Fruit fly (Drosophila melanogaster) whole organism, embryonic: ENCODE data around the gene Art4.
A peak's percentile ranks its signal among the peaks of the same experiment; 100 is the strongest.

Source experiments
- Atf3 ChIP-seq: fragments of 200-800 bp; sonication (Bioruptor generic); optimal IDR thresholded peaks from 3 replicates; lab custom pipeline; 2016; ENCODE audit warnings: missing biosample characterization, missing genetic modification characterization
- Atf6 ChIP-seq: fragments of 200-800 bp; sonication (Bioruptor generic); IDR thresholded peaks from 2 replicates; pipeline ENCODE4 v1.3.6; 2022; ENCODE audit warnings: missing biosample characterization, missing genetic modification characterization
- Bdp1 ChIP-seq: fragments of 200-800 bp; sonication (Bioruptor generic); optimal IDR thresholded peaks from 3 replicates; lab custom pipeline; 2016; ENCODE audit warnings: missing biosample characterization, missing genetic modification characterization
- CG10147 ChIP-seq: fragments of 200-800 bp; sonication (Bioruptor generic); optimal IDR thresholded peaks from 2 replicates; lab custom pipeline; 2019; ENCODE audit warnings: missing biosample characterization, mild to moderate bottlenecking, missing genetic modification characterization, moderate library complexity
- CG12071 ChIP-seq: fragments of 200-800 bp; sonication (Bioruptor generic); optimal IDR thresholded peaks from 3 replicates; lab custom pipeline; 2018; ENCODE audit warnings: missing biosample characterization, mild to moderate bottlenecking, missing genetic modification characterization
- CG13775 ChIP-seq: fragments of 200-800 bp; sonication (Bioruptor generic); optimal IDR thresholded peaks from 3 replicates; lab custom pipeline; 2017; ENCODE audit warnings: missing biosample characterization, mild to moderate bottlenecking, missing genetic modification characterization
- CG1529 ChIP-seq: fragments of 200-800 bp; sonication (Bioruptor generic); optimal IDR thresholded peaks from 3 replicates; lab custom pipeline; 2018; ENCODE audit warnings: missing biosample characterization, missing genetic modification characterization
- CG15696 ChIP-seq: fragments of 200-800 bp; sonication (Bioruptor generic); optimal IDR thresholded peaks from 2 replicates; lab custom pipeline; 2019; ENCODE audit warnings: missing biosample characterization, mild to moderate bottlenecking, missing genetic modification characterization, moderate library complexity
- CG1603 ChIP-seq: fragments of 200-800 bp; sonication (Bioruptor generic); optimal IDR thresholded peaks from 2 replicates; lab custom pipeline; 2019; ENCODE audit warnings: missing biosample characterization, mild to moderate bottlenecking, missing genetic modification characterization, moderate library complexity
- CG17186 ChIP-seq: fragments of 200-800 bp; sonication (Bioruptor generic); optimal IDR thresholded peaks from 3 replicates; lab custom pipeline; 2017; ENCODE audit warnings: missing biosample characterization, missing genetic modification reagents, missing genetic modification characterization
- CG18619 ChIP-seq: fragments of 200-800 bp; sonication (Bioruptor generic); optimal IDR thresholded peaks from 3 replicates; lab custom pipeline; 2017; ENCODE audit warnings: missing biosample characterization, mild to moderate bottlenecking, missing genetic modification characterization
- CG2129 ChIP-seq: fragments of 200-800 bp; sonication (Bioruptor generic); IDR thresholded peaks from 2 replicates; pipeline ENCODE4 v1.3.6; 2022; ENCODE audit warnings: missing biosample characterization, missing genetic modification characterization; ENCODE audit not compliant: partially characterized antibody
- CG2889 ChIP-seq: fragments of 200-800 bp; sonication (Bioruptor generic); IDR thresholded peaks from 3 replicates; pipeline ENCODE4 v1.3.6; 2022; ENCODE audit warnings: missing biosample characterization, missing genetic modification characterization
- CG30431 ChIP-seq: fragments of 200-800 bp; sonication (Bioruptor generic); optimal IDR thresholded peaks from 2 replicates; lab custom pipeline; 2017; ENCODE audit warnings: missing biosample characterization, missing genetic modification characterization
- CG31365 ChIP-seq: fragments of 200-800 bp; sonication (Bioruptor generic); optimal IDR thresholded peaks from 2 replicates; lab custom pipeline; 2018; ENCODE audit warnings: missing biosample characterization, mild to moderate bottlenecking, missing genetic modification characterization
- CG31441 ChIP-seq: fragments of 200-800 bp; sonication (Bioruptor generic); IDR thresholded peaks from 2 replicates; pipeline ENCODE4 v1.3.6; 2022; ENCODE audit warnings: missing biosample characterization, missing genetic modification characterization
- CG3163 ChIP-seq: fragments of 200-800 bp; sonication (Bioruptor generic); optimal IDR thresholded peaks from 3 replicates; lab custom pipeline; 2016; ENCODE audit warnings: missing biosample characterization, missing genetic modification characterization
- CG4360 ChIP-seq: fragments of 200-800 bp; sonication (Bioruptor generic); IDR thresholded peaks from 2 replicates; pipeline ENCODE4 v1.3.6; 2022; ENCODE audit warnings: missing biosample characterization, missing genetic modification characterization
- CG5180 ChIP-seq: fragments of 200-800 bp; sonication (Bioruptor generic); optimal IDR thresholded peaks from 3 replicates; lab custom pipeline; 2017; ENCODE audit warnings: missing biosample characterization, missing genetic modification characterization, mild to moderate bottlenecking, moderate library complexity, missing genetic modification reagents
- CG7556 ChIP-seq: fragments of 200-800 bp; sonication (Bioruptor generic); optimal IDR thresholded peaks from 2 replicates; lab custom pipeline; 2017; ENCODE audit warnings: missing biosample characterization, mild to moderate bottlenecking, missing genetic modification characterization
- CG8089 ChIP-seq: fragments of 200-800 bp; sonication (Bioruptor generic); optimal IDR thresholded peaks from 3 replicates; lab custom pipeline; 2016; ENCODE audit warnings: missing biosample characterization, missing genetic modification characterization
- CG8281 ChIP-seq: fragments of 200-800 bp; sonication (Bioruptor generic); optimal IDR thresholded peaks from 2 replicates; lab custom pipeline; 2018; ENCODE audit warnings: missing biosample characterization, mild to moderate bottlenecking, missing genetic modification characterization, moderate library complexity
- Doc2 ChIP-seq: fragments of 200-800 bp; sonication (Bioruptor generic); IDR thresholded peaks from 2 replicates; pipeline ENCODE4 v1.3.6; 2022; ENCODE audit warnings: missing biosample characterization, missing genetic modification characterization
- Fer1 ChIP-seq: fragments of 200-800 bp; sonication (Bioruptor generic); optimal IDR thresholded peaks from 2 replicates; lab custom pipeline; 2017; ENCODE audit warnings: missing biosample characterization, mild to moderate bottlenecking, missing genetic modification characterization
- Gug ChIP-seq: fragments of 200-800 bp; sonication (Bioruptor generic); IDR thresholded peaks from 4 replicates; pipeline ENCODE4 v1.3.6; 2022; ENCODE audit warnings: missing biosample characterization, missing genetic modification characterization
- H2.0 ChIP-seq: fragments of 200-800 bp; sonication (Bioruptor generic); IDR thresholded peaks from 2 replicates; pipeline ENCODE4 v1.3.6; 2022; ENCODE audit warnings: missing biosample characterization, missing genetic modification characterization
- NC2α ChIP-seq: fragments of 200-800 bp; sonication (Bioruptor generic); optimal IDR thresholded peaks from 2 replicates; lab custom pipeline; 2016; ENCODE audit warnings: missing biosample characterization, missing genetic modification characterization
- Nf-YC ChIP-seq: fragments of 200-800 bp; optimal IDR thresholded peaks from 3 replicates; lab custom pipeline; 2019; ENCODE audit warnings: missing biosample characterization, mild to moderate bottlenecking, missing genetic modification characterization, moderate library complexity
- PHDP ChIP-seq: fragments of 200-800 bp; sonication (Bioruptor generic); optimal IDR thresholded peaks from 3 replicates; lab custom pipeline; 2018; ENCODE audit warnings: missing biosample characterization, mild to moderate bottlenecking, missing genetic modification characterization, moderate library complexity
- TFAM ChIP-seq: fragments of 200-800 bp; sonication (Bioruptor generic); optimal IDR thresholded peaks from 2 replicates; lab custom pipeline; 2017; ENCODE audit warnings: missing biosample characterization, missing genetic modification characterization, inconsistent platforms
- ap ChIP-seq: fragments of 200-800 bp; sonication (Bioruptor generic); IDR thresholded peaks from 2 replicates; pipeline ENCODE4 v1.3.6; 2022; ENCODE audit warnings: missing biosample characterization, missing genetic modification characterization
- danr ChIP-seq: fragments of 200-800 bp; sonication (Bioruptor generic); IDR thresholded peaks from 2 replicates; pipeline ENCODE4 v1.3.6; 2022; ENCODE audit warnings: missing biosample characterization, missing genetic modification characterization
- dmrt11E ChIP-seq: fragments of 200-800 bp; sonication (Bioruptor generic); optimal IDR thresholded peaks from 3 replicates; lab custom pipeline; 2018; ENCODE audit warnings: missing biosample characterization, mild to moderate bottlenecking, missing genetic modification characterization, moderate library complexity
- hth ChIP-seq: fragments of >200 bp; optimal IDR thresholded peaks from 2 replicates; lab custom pipeline; 2017; ENCODE audit warnings: inconsistent platforms
- jumu ChIP-seq: fragments of 200-800 bp; sonication (Bioruptor generic); optimal IDR thresholded peaks from 3 replicates; lab custom pipeline; 2016; ENCODE audit warnings: missing biosample characterization, missing genetic modification characterization
- kah ChIP-seq: fragments of 200-800 bp; sonication (Bioruptor generic); optimal IDR thresholded peaks from 2 replicates; lab custom pipeline; 2018; ENCODE audit warnings: missing biosample characterization, mild to moderate bottlenecking, missing genetic modification characterization
- mld ChIP-seq: fragments of 200-800 bp; sonication (Bioruptor generic); IDR thresholded peaks from 3 replicates; pipeline ENCODE4 v1.3.6; 2022; ENCODE audit warnings: missing biosample characterization, missing genetic modification characterization; ENCODE audit not compliant: partially characterized antibody
- p53 ChIP-seq: fragments of 200-800 bp; sonication (Bioruptor generic); optimal IDR thresholded peaks from 2 replicates; lab custom pipeline; 2016; ENCODE audit warnings: missing biosample characterization, missing genetic modification characterization
- pan ChIP-seq, 4 experiments: fragments of >200 bp in 3 of 4; fragments of 200-800 bp in 1 of 4; sonication (Bioruptor generic) in 1 of 4; optimal IDR thresholded peaks in 3 of 4; IDR thresholded peaks in 1 of 4; 2 replicates each; pipeline versions ENCODE4 v1.3.6 to Lab custom; 2017 to 2022; ENCODE audit warnings: missing biosample characterization in 2 of 4, missing genetic modification characterization in 2 of 4, mixed read lengths in 1 of 4
- pb ChIP-seq: fragments of 200-800 bp; sonication (Bioruptor generic); optimal IDR thresholded peaks from 3 replicates; lab custom pipeline; 2016; ENCODE audit warnings: missing biosample characterization, missing genetic modification characterization
- prd ChIP-seq, 3 experiments: fragments of >200 bp in 2 of 3; fragments of 200-800 bp in 1 of 3; sonication (Bioruptor generic) in 1 of 3; optimal IDR thresholded peaks in 2 of 3; IDR thresholded peaks in 1 of 3; 2 replicates in 2 of 3; 3 replicates in 1 of 3; pipeline versions ENCODE4 v1.3.6 to Lab custom; 2017 to 2022; ENCODE audit warnings: missing biosample characterization in 1 of 3, missing genetic modification characterization in 1 of 3
- sd ChIP-seq: fragments of 200-800 bp; sonication (Bioruptor generic); optimal IDR thresholded peaks from 3 replicates; lab custom pipeline; 2018; ENCODE audit warnings: missing biosample characterization, mild to moderate bottlenecking, missing genetic modification characterization, moderate library complexity
- slou ChIP-seq: fragments of 200-800 bp; sonication (Bioruptor generic); optimal IDR thresholded peaks from 3 replicates; lab custom pipeline; 2016; ENCODE audit warnings: missing biosample characterization, missing genetic modification characterization
- sna ChIP-seq: fragments of 200-800 bp; sonication (Bioruptor generic); IDR thresholded peaks from 2 replicates; pipeline ENCODE4 v1.3.6; 2022; ENCODE audit warnings: missing biosample characterization, missing genetic modification characterization; ENCODE audit not compliant: partially characterized antibody
- sr ChIP-seq: fragments of 200-800 bp; sonication (Bioruptor generic); IDR thresholded peaks from 3 replicates; pipeline ENCODE4 v1.3.6; 2022; ENCODE audit warnings: missing biosample characterization, missing genetic modification characterization
- ssp ChIP-seq: fragments of 200-800 bp; sonication (Bioruptor generic); IDR thresholded peaks from 2 replicates; pipeline ENCODE4 v1.3.6; 2022; ENCODE audit warnings: missing biosample characterization, missing genetic modification characterization
- sug ChIP-seq: fragments of 200-800 bp; optimal IDR thresholded peaks from 2 replicates; lab custom pipeline; 2019; ENCODE audit warnings: missing biosample characterization, mild to moderate bottlenecking, missing genetic modification characterization, moderate library complexity
- tin ChIP-seq: fragments of 200-800 bp; sonication (Bioruptor generic); optimal IDR thresholded peaks from 3 replicates; lab custom pipeline; 2016; ENCODE audit warnings: missing biosample characterization, missing genetic modification characterization

Art4 gene

dm6 chr3R:9985585-9986393 is at the start of gene Art4 (continued):
- TF ChIP-seq Bdp1 (peak; percentile 24), sr (GFP tag; lab: Robert Waterston, UW) (no peak), CG15696 (tag; lab: Kevin White, UChicago) (peak; percentile 46), sug (tag; lab: Kevin White, UChicago) (peak; percentile 70), H2.0 (GFP tag; lab: Robert Waterston, UW) (no peak), Fer1 (no peak), CG4360 (0 out of 2 replicates have a peak, but pooled peaks have one; percentile 7), CG31441 (GFP tag; lab: Robert Waterston, UW) (no peak), Gug (GFP tag; lab: Robert Waterston, UW) (no peak; the same call in 3 of the 4 replicates), NC2α (GFP tag; lab: Kevin White, UChicago) (no peak), CG13775 (GFP tag; lab: Kevin White, UChicago) (peak; percentile 30), CG1529 (GFP tag; lab: Kevin White, UChicago) (no peak), CG10147 (GFP tag; lab: Kevin White, UChicago) (peak; percentile 41), pan (optimal IDR thresholded peaks at IDR 0.05; lab: Kevin White, UChicago) (no peak), pan (GFP tag; optimal IDR thresholded peaks at IDR 0.05 in 1 of 2, IDR thresholded peaks at IDR 0.05 in 1 of 2) (no peak), CG2889 (no peak), kah (GFP tag; lab: Kevin White, UChicago) (no peak), CG18619 (GFP tag; lab: Kevin White, UChicago) (no peak), TFAM (no peak), Doc2 (no peak), CG17186 (GFP tag; lab: Kevin White, UChicago) (peak; percentile 69), slou (no peak), Nf-YC (tag; lab: Kevin White, UChicago) (peak; percentile 47), prd (optimal IDR thresholded peaks at IDR 0.05; lab: Kevin White, UChicago) (no peak), prd (GFP tag; IDR thresholded peaks at IDR 0.05; lab: Robert Waterston, UW) (peak; percentile 40; the same call in 2 of the 3 replicates), Atf3 (GFP tag; lab: Kevin White, UChicago) (no peak), PHDP (tag; lab: Kevin White, UChicago) (peak; percentile 9), CG7556 (GFP tag; lab: Kevin White, UChicago) (peak; percentile 24), CG8089 (no peak), danr (GFP tag; lab: Robert Waterston, UW) (no peak), ap (GFP tag; lab: Robert Waterston, UW) (no peak), hth (no peak), Atf6 (no peak), jumu (GFP tag; lab: Kevin White, UChicago) (no peak), CG30431 (no peak), CG12071 (GFP tag; lab: Kevin White, UChicago) (no peak), tin (no peak), CG1603 (tag; lab: Kevin White, UChicago) (no peak), CG31365 (no peak), pb (GFP tag; lab: Kevin White, UChicago) (no peak), dmrt11E (tag; lab: Kevin White, UChicago) (no peak), CG8281 (no peak), mld (0 out of 3 replicates have a peak, but pooled peaks have one; percentile 41), sna (GFP tag; lab: Robert Waterston, UW) (no peak), ssp (no peak), CG3163 (GFP tag; lab: Kevin White, UChicago) (peak; percentile 20), sd (no peak), CG5180 (GFP tag; lab: Kevin White, UChicago) (no peak), CG2129 (GFP tag; lab: Robert Waterston, UW) (no peak), p53 (GFP tag; lab: Kevin White, UChicago) (no peak)
